Worm (Caenorhabditis elegans) whole organism, young adult: ENCODE results near the gene M02D8.2.

Source experiments
- Y95B8A.8 ChIP-seq: fragments of 200-800 bp; sonication (Bioruptor generic); IDR thresholded peaks from 2 replicates; pipeline ENCODE4 v1.3.6; 2022; ENCODE audit warnings: missing genetic modification reagents, missing genetic modification characterization, missing compliant biosample characterization
- ama-1 ChIP-seq, 3 experiments: fragments of 150-350 bp in 1 of 3; sonication (generic microtip) in 2 of 3; optimal IDR thresholded peaks; 2 replicates each; lab custom pipeline; 2014 to 2018; ENCODE audit warnings: missing biosample characterization in 2 of 3, missing genetic modification characterization in 2 of 3, missing genetic modification reagents in 2 of 3
- efl-1 ChIP-seq: fragments of 150-350 bp; optimal IDR thresholded peaks from 2 replicates; lab custom pipeline; 2014; ENCODE audit warnings: missing biosample characterization, missing genetic modification reagents, missing genetic modification characterization
- ets-4 ChIP-seq: fragments of 200-800 bp; sonication (Bioruptor generic); optimal IDR thresholded peaks from 2 replicates; lab custom pipeline; 2018; ENCODE audit warnings: mild to moderate bottlenecking, missing genetic modification characterization, missing compliant biosample characterization
- hlh-26 ChIP-seq: fragments of 200-800 bp; sonication (Bioruptor generic); conservative IDR thresholded peaks from 2 replicates; pipeline ENCODE4 v1.3.6; 2022; ENCODE audit warnings: missing genetic modification reagents, missing genetic modification characterization, missing compliant biosample characterization
- lin-26 ChIP-seq: fragments of 200-800 bp; sonication (Bioruptor generic); IDR thresholded peaks from 2 replicates; pipeline ENCODE4 v1.3.6; 2022; ENCODE audit warnings: missing genetic modification reagents, missing genetic modification characterization, missing compliant biosample characterization
- nhr-90 ChIP-seq: sonication (generic microtip); optimal IDR thresholded peaks from 2 replicates; lab custom pipeline; 2016; ENCODE audit warnings: missing genotype, mild to moderate bottlenecking, missing genetic modification characterization, missing compliant biosample characterization

- no peak for TF ChIP-seq ama-1 (optimal IDR thresholded peaks at IDR 0.05; lab: Kevin White, UChicago)
- no peak for TF ChIP-seq ama-1 (GFP tag; optimal IDR thresholded peaks at IDR 0.05; lab: Kevin White, UChicago)
- no peak for TF ChIP-seq ets-4 (GFP tag; lab: Kevin White, UChicago)
- TF ChIP-seq efl-1 (GFP tag; lab: Kevin White, UChicago), result no peak
- no peak for TF ChIP-seq Y95B8A.8 (GFP tag; lab: Robert Waterston, UW)
- TF ChIP-seq nhr-90 (tag; lab: Kevin White, UChicago), result no peak
- TF ChIP-seq lin-26 (GFP tag; lab: Robert Waterston, UW), result no peak
- TF ChIP-seq hlh-26 (GFP tag; lab: Robert Waterston, UW), result no peak
These were observed 42.0 kb upstream of the M02D8.2 start, which contains the start of gene frpr-8 for ce11 chrX:8697517-8697916.
